Fruit fly (Drosophila melanogaster) whole organism, prepupa: ENCODE measurements around the gene CG43062.
A peak's percentile ranks its signal among the peaks of the same experiment; 100 is the strongest.

Experiments
- Blimp-1 ChIP-seq: fragments of 200-800 bp; sonication (Bioruptor generic); optimal IDR thresholded peaks from 3 replicates; lab custom pipeline; 2017; ENCODE audit warnings: missing biosample characterization, missing genetic modification characterization, mild to moderate bottlenecking, moderate library complexity, missing genetic modification reagents
- CG10631 ChIP-seq: fragments of 200-800 bp; sonication (Bioruptor generic); optimal IDR thresholded peaks from 2 replicates; lab custom pipeline; 2016; ENCODE audit warnings: missing biosample characterization, missing genetic modification characterization
- CG10669 ChIP-seq: fragments of 200-800 bp; sonication (Bioruptor generic); optimal IDR thresholded peaks from 3 replicates; lab custom pipeline; 2018; ENCODE audit warnings: missing biosample characterization, mild to moderate bottlenecking, missing genetic modification characterization, moderate library complexity
- CG11294 ChIP-seq: fragments of 200-800 bp; sonication (Bioruptor generic); IDR thresholded peaks from 2 replicates; pipeline ENCODE4 v1.3.6; 2022; ENCODE audit warnings: missing biosample characterization, missing genetic modification characterization
- CG11762 ChIP-seq: fragments of 200-800 bp; sonication (Bioruptor generic); optimal IDR thresholded peaks from 3 replicates; lab custom pipeline; 2016; ENCODE audit warnings: missing biosample characterization, missing genetic modification characterization; ENCODE audit not compliant: insufficient read depth
- CG1621 ChIP-seq: fragments of 200-800 bp; sonication (Bioruptor generic); optimal IDR thresholded peaks from 3 replicates; lab custom pipeline; 2018; ENCODE audit warnings: missing biosample characterization, mild to moderate bottlenecking, missing genetic modification characterization
- CG16779 ChIP-seq: fragments of 200-800 bp; sonication (Bioruptor generic); optimal IDR thresholded peaks from 3 replicates; lab custom pipeline; 2017; ENCODE audit warnings: missing biosample characterization, mild to moderate bottlenecking, missing genetic modification characterization
- CG3032 ChIP-seq: fragments of 200-800 bp; optimal IDR thresholded peaks from 2 replicates; lab custom pipeline; 2019; ENCODE audit warnings: missing biosample characterization, mild to moderate bottlenecking, missing genetic modification characterization, moderate library complexity
- CG31627 ChIP-seq: fragments of 200-800 bp; sonication (Bioruptor generic); optimal IDR thresholded peaks from 3 replicates; lab custom pipeline; 2016; ENCODE audit warnings: missing biosample characterization, missing genetic modification characterization
- CG32006 ChIP-seq: fragments of 200-800 bp; sonication (Bioruptor generic); optimal IDR thresholded peaks from 3 replicates; lab custom pipeline; 2017; ENCODE audit warnings: missing biosample characterization, mild to moderate bottlenecking, missing genetic modification characterization
- CG34406 ChIP-seq: fragments of 200-800 bp; sonication (Bioruptor generic); optimal IDR thresholded peaks from 3 replicates; lab custom pipeline; 2016; ENCODE audit warnings: missing biosample characterization, missing genetic modification characterization
- CG3919 ChIP-seq: fragments of 200-800 bp; sonication (Bioruptor generic); optimal IDR thresholded peaks from 3 replicates; lab custom pipeline; 2016; ENCODE audit warnings: missing biosample characterization, missing genetic modification characterization
- CG4318 ChIP-seq: fragments of 200-800 bp; sonication (Bioruptor generic); optimal IDR thresholded peaks from 3 replicates; lab custom pipeline; 2017; ENCODE audit warnings: missing biosample characterization, mild to moderate bottlenecking, missing genetic modification characterization
- CG6163 ChIP-seq: fragments of 200-800 bp; sonication (Bioruptor generic); IDR thresholded peaks from 3 replicates; pipeline ENCODE4 v1.3.6; 2022; ENCODE audit warnings: missing biosample characterization, missing genetic modification characterization
- CG6792 ChIP-seq: fragments of 200-800 bp; sonication (Bioruptor generic); optimal IDR thresholded peaks from 3 replicates; lab custom pipeline; 2016; ENCODE audit warnings: missing biosample characterization, missing genetic modification characterization
- CG6854 ChIP-seq: fragments of 200-800 bp; sonication (Bioruptor generic); optimal IDR thresholded peaks from 2 replicates; lab custom pipeline; 2017; ENCODE audit warnings: missing biosample characterization, mild to moderate bottlenecking, missing genetic modification characterization
- CG7368 ChIP-seq: fragments of 200-800 bp; sonication (Bioruptor generic); optimal IDR thresholded peaks from 3 replicates; lab custom pipeline; 2016; ENCODE audit warnings: missing biosample characterization, missing genetic modification characterization
- CG8119 ChIP-seq: fragments of 200-800 bp; sonication (Bioruptor generic); IDR thresholded peaks from 3 replicates; pipeline ENCODE4 v1.3.6; 2022; ENCODE audit warnings: missing biosample characterization, missing genetic modification characterization
- CG8319 ChIP-seq: fragments of 200-800 bp; sonication (Bioruptor generic); optimal IDR thresholded peaks from 3 replicates; lab custom pipeline; 2016; ENCODE audit warnings: missing biosample characterization, missing genetic modification characterization
- CG8632 ChIP-seq: fragments of 200-800 bp; sonication (Bioruptor generic); optimal IDR thresholded peaks from 3 replicates; lab custom pipeline; 2016; ENCODE audit warnings: missing biosample characterization, missing genetic modification characterization
- Eip75B ChIP-seq: fragments of 200-800 bp; sonication (Bioruptor generic); optimal IDR thresholded peaks from 3 replicates; lab custom pipeline; 2016; ENCODE audit warnings: missing biosample characterization, missing genetic modification characterization
- Eip78C ChIP-seq: fragments of 200-800 bp; sonication (Bioruptor generic); peaks from one replicate; lab custom pipeline; 2016; ENCODE audit warnings: missing biosample characterization, missing genetic modification characterization
- Eip93F ChIP-seq: fragments of 200-800 bp; sonication (Bioruptor generic); optimal IDR thresholded peaks from 2 replicates; lab custom pipeline; 2016; ENCODE audit warnings: missing biosample characterization, mild to moderate bottlenecking, missing genetic modification characterization
- Ets21C ChIP-seq: fragments of 200-800 bp; sonication (Bioruptor generic); optimal IDR thresholded peaks from 3 replicates; lab custom pipeline; 2016; ENCODE audit warnings: missing biosample characterization, missing genetic modification characterization
- Ets96B ChIP-seq: fragments of 200-800 bp; optimal IDR thresholded peaks from 2 replicates; lab custom pipeline; 2019; ENCODE audit warnings: missing biosample characterization, mild to moderate bottlenecking, missing genetic modification characterization, moderate library complexity
- Hr38 ChIP-seq: sonication (Bioruptor generic); optimal IDR thresholded peaks from 2 replicates; lab custom pipeline; 2016; ENCODE audit warnings: missing biosample characterization, missing genetic modification characterization
- Hr39 ChIP-seq: fragments of 200-800 bp; sonication (Bioruptor generic); optimal IDR thresholded peaks from 2 replicates; lab custom pipeline; 2016; ENCODE audit warnings: missing biosample characterization, missing genetic modification characterization
- Hr4 ChIP-seq: fragments of 200-800 bp; sonication (Bioruptor generic); optimal IDR thresholded peaks from 3 replicates; lab custom pipeline; 2016; ENCODE audit warnings: missing biosample characterization, missing genetic modification characterization
- Lpt ChIP-seq: fragments of 200-800 bp; sonication (Bioruptor generic); optimal IDR thresholded peaks from 3 replicates; lab custom pipeline; 2016; ENCODE audit warnings: missing biosample characterization, missing genetic modification characterization
- Met ChIP-seq: fragments of 200-800 bp; sonication (Bioruptor generic); optimal IDR thresholded peaks from 3 replicates; lab custom pipeline; 2016; ENCODE audit warnings: missing biosample characterization, missing genetic modification characterization
- Smox ChIP-seq: fragments of 200-800 bp; sonication (Bioruptor generic); optimal IDR thresholded peaks from 3 replicates; lab custom pipeline; 2016; ENCODE audit warnings: missing biosample characterization, missing genetic modification characterization
- Sox102F ChIP-seq: fragments of 200-800 bp; sonication (Bioruptor generic); optimal IDR thresholded peaks from 2 replicates; lab custom pipeline; 2016; ENCODE audit warnings: missing biosample characterization, mild to moderate bottlenecking, missing genetic modification characterization
- Sox14 ChIP-seq: fragments of 200-800 bp; sonication (Bioruptor generic); optimal IDR thresholded peaks from 3 replicates; lab custom pipeline; 2016; ENCODE audit warnings: missing biosample characterization, missing genetic modification characterization
- Sox15 ChIP-seq: fragments of 200-800 bp; sonication (Bioruptor generic); optimal IDR thresholded peaks from 3 replicates; lab custom pipeline; 2016; ENCODE audit warnings: missing biosample characterization, missing genetic modification characterization
- achi ChIP-seq: fragments of 200-800 bp; sonication (Bioruptor generic); optimal IDR thresholded peaks from 3 replicates; lab custom pipeline; 2016; ENCODE audit warnings: missing biosample characterization, missing genetic modification characterization
- acj6 ChIP-seq: fragments of 200-800 bp; sonication (Bioruptor generic); optimal IDR thresholded peaks from 3 replicates; lab custom pipeline; 2016; ENCODE audit warnings: missing biosample characterization, missing genetic modification characterization
- cyc ChIP-seq: fragments of 200-800 bp; sonication (Bioruptor generic); optimal IDR thresholded peaks from 3 replicates; lab custom pipeline; 2016; ENCODE audit warnings: missing biosample characterization, missing genetic modification characterization
- dac ChIP-seq: fragments of 200-800 bp; sonication (Bioruptor generic); optimal IDR thresholded peaks from 2 replicates; lab custom pipeline; 2017; ENCODE audit warnings: missing biosample characterization, mild to moderate bottlenecking, missing genetic modification characterization
- eg ChIP-seq: fragments of 200-800 bp; sonication (Bioruptor generic); IDR thresholded peaks from 3 replicates; pipeline ENCODE4 v1.3.6; 2022; ENCODE audit warnings: missing biosample characterization, missing genetic modification characterization
- esn ChIP-seq: fragments of 200-800 bp; sonication (Bioruptor generic); optimal IDR thresholded peaks from 2 replicates; lab custom pipeline; 2016; ENCODE audit warnings: missing biosample characterization, mild to moderate bottlenecking, missing genetic modification characterization, moderate library complexity
- fd59A ChIP-seq: fragments of 200-800 bp; sonication (Bioruptor generic); optimal IDR thresholded peaks from 2 replicates; lab custom pipeline; 2017; ENCODE audit warnings: missing biosample characterization, mild to moderate bottlenecking, missing genetic modification characterization, missing genetic modification reagents
- fd85E ChIP-seq: fragments of 200-800 bp; sonication (Bioruptor generic); optimal IDR thresholded peaks from 3 replicates; lab custom pipeline; 2016; ENCODE audit warnings: missing biosample characterization, missing genetic modification characterization
- fkh ChIP-seq: fragments of 200-800 bp; sonication (Bioruptor generic); optimal IDR thresholded peaks from 3 replicates; lab custom pipeline; 2017; ENCODE audit warnings: missing biosample characterization, mild to moderate bottlenecking, missing genetic modification characterization, moderate library complexity
- salr ChIP-seq, 2 experiments: fragments of 200-800 bp; sonication (Bioruptor generic); optimal IDR thresholded peaks; 3 replicates each; lab custom pipeline; 2016 to 2018; ENCODE audit warnings: missing biosample characterization in 2 of 2, missing genetic modification characterization in 2 of 2, mild to moderate bottlenecking in 1 of 2
- spab ChIP-seq: fragments of 200-800 bp; sonication (Bioruptor generic); optimal IDR thresholded peaks from 2 replicates; lab custom pipeline; 2017; ENCODE audit warnings: missing biosample characterization, mild to moderate bottlenecking, missing genetic modification characterization, missing genetic modification reagents
- ss ChIP-seq, 2 experiments: fragments of 200-800 bp; sonication (Bioruptor generic); optimal IDR thresholded peaks; 2 replicates in 1 of 2; 3 replicates in 1 of 2; lab custom pipeline; 2017 to 2018; ENCODE audit warnings: mild to moderate bottlenecking in 2 of 2, missing biosample characterization in 2 of 2, missing genetic modification characterization in 2 of 2, moderate library complexity in 1 of 2
- svp ChIP-seq: fragments of 200-800 bp; sonication (Bioruptor generic); peaks from one replicate; lab custom pipeline; 2016; ENCODE audit warnings: missing biosample characterization, missing genetic modification characterization
- vri ChIP-seq: fragments of 200-800 bp; sonication (Bioruptor generic); optimal IDR thresholded peaks from 3 replicates; lab custom pipeline; 2016; ENCODE audit warnings: missing biosample characterization, mild to moderate bottlenecking, missing genetic modification characterization

The CG43062 gene

dm6 chr3R:11780181-11780688 is 30.1 kb downstream of the CG43062 start (continued):
- TF ChIP-seq CG8119 (GFP tag; lab: Robert Waterston, UW) (peak; percentile 96), fkh (GFP tag; lab: Kevin White, UChicago) (no peak), Met (GFP tag; lab: Kevin White, UChicago) (peak; percentile 93), Hr39 (GFP tag; lab: Kevin White, UChicago) (peak; percentile 87), Eip78C (GFP tag; lab: Kevin White, UChicago) (peak; percentile 99), Sox14 (peak; percentile 89), ss (GFP tag; optimal IDR thresholded peaks at IDR 0.05; lab: Kevin White, UChicago) (peak; percentile 96 to 98), acj6 (peak; percentile 98), CG6792 (peak; percentile 96), cyc (GFP tag; lab: Kevin White, UChicago) (peak; percentile 93), Sox15 (GFP tag; lab: Kevin White, UChicago) (peak; percentile 93), Sox102F (peak; percentile 91), CG1621 (tag; lab: Kevin White, UChicago) (peak; percentile 92), Ets21C (peak; percentile 80), Lpt (peak; percentile 93), Eip75B (GFP tag; lab: Kevin White, UChicago) (peak; percentile 93), CG10631 (peak; percentile 99), CG31627 (peak; percentile 89), Eip93F (peak; percentile 67), dac (GFP tag; lab: Kevin White, UChicago) (peak; percentile 87), Blimp-1 (GFP tag; lab: Kevin White, UChicago) (peak; percentile 86), fd85E (GFP tag; lab: Kevin White, UChicago) (peak; percentile 88), CG10669 (peak; percentile 97), CG32006 (GFP tag; lab: Kevin White, UChicago) (peak; percentile 99), CG8632 (GFP tag; lab: Kevin White, UChicago) (peak; percentile 98), CG6854 (GFP tag; lab: Kevin White, UChicago) (peak; percentile 79), vri (GFP tag; lab: Kevin White, UChicago) (peak; percentile 78), esn (peak; percentile 97)

- TF ChIP-seq esn (peak; percentile 75), CG11762 (GFP tag; lab: Kevin White, UChicago) (peak; percentile 16), Eip75B (GFP tag; lab: Kevin White, UChicago) (no peak), fd85E (GFP tag; lab: Kevin White, UChicago) (no peak), CG8632 (GFP tag; lab: Kevin White, UChicago) (no peak), Lpt (no peak), cyc (GFP tag; lab: Kevin White, UChicago) (peak; percentile 74), CG8319 (GFP tag; lab: Kevin White, UChicago) (peak; percentile 20), Hr38 (GFP tag; lab: Kevin White, UChicago) (no peak), Hr4 (no peak), CG6854 (GFP tag; lab: Kevin White, UChicago) (peak; percentile 74), spab (no peak), CG4318 (no peak), Blimp-1 (GFP tag; lab: Kevin White, UChicago) (no peak), CG3032 (tag; lab: Kevin White, UChicago) (peak; percentile 70), ss (GFP tag; optimal IDR thresholded peaks at IDR 0.05; lab: Kevin White, UChicago) (no peak), Ets21C (no peak), achi (GFP tag; lab: Kevin White, UChicago) (no peak), CG10669 (peak; percentile 99), Smox (no peak), CG3919 (no peak), CG8119 (GFP tag; lab: Robert Waterston, UW) (peak; percentile 61), svp (GFP tag; lab: Kevin White, UChicago) (peak; percentile 99), CG11294 (peak; percentile 38; the same call in 1 of the 2 replicates), CG7368 (GFP tag; lab: Kevin White, UChicago) (no peak), Eip78C (GFP tag; lab: Kevin White, UChicago) (no peak), CG6163 (GFP tag; lab: Robert Waterston, UW) (peak; percentile 57; the same call in 2 of the 3 replicates), CG34406 (GFP tag; lab: Kevin White, UChicago) (no peak), fd59A (GFP tag; lab: Kevin White, UChicago) (peak; percentile 38), eg (GFP tag; lab: Robert Waterston, UW) (peak; percentile 71; the same call in 2 of the 3 replicates), Hr39 (GFP tag; lab: Kevin White, UChicago) (no peak), CG16779 (tag; lab: Kevin White, UChicago) (no peak), Ets96B (no peak), Sox15 (GFP tag; lab: Kevin White, UChicago) (peak; percentile 65), salr (GFP tag; optimal IDR thresholded peaks at IDR 0.05; lab: Kevin White, UChicago) (peak in 1 of 2 experiments; percentile 9), Sox14 (peak; percentile 71)
Observed at dm6 chr3R:11786695-11787226, 36.6 kb downstream of the CG43062 start, which contains the start of the genes prd1 and HisCl1. TSS of gene prd1 (minus strand) at chr3R:11787014. TSS of gene HisCl1 (plus strand) at chr3R:11787176.
